Worm (Caenorhabditis elegans): ENCODE results near the gene tkt-1.

- TF ChIP-seq mab-5 (tag; optimal IDR thresholded peaks at IDR 0.05) (no peak), ceh-16 (tag; optimal IDR thresholded peaks at IDR 0.05) (no peak), unc-55 (GFP tag; optimal IDR thresholded peaks at IDR 0.05) (no peak), nhr-12 (tag; optimal IDR thresholded peaks at IDR 0.05) (no peak)
Observed at ce11 chrIV:10285328-10285727, 41.9 kb downstream of the tkt-1 start.

Measured in whole organism, L2 larva.